Fruit fly (Drosophila melanogaster): ENCODE measurements around the gene CG4461.

DNA sequence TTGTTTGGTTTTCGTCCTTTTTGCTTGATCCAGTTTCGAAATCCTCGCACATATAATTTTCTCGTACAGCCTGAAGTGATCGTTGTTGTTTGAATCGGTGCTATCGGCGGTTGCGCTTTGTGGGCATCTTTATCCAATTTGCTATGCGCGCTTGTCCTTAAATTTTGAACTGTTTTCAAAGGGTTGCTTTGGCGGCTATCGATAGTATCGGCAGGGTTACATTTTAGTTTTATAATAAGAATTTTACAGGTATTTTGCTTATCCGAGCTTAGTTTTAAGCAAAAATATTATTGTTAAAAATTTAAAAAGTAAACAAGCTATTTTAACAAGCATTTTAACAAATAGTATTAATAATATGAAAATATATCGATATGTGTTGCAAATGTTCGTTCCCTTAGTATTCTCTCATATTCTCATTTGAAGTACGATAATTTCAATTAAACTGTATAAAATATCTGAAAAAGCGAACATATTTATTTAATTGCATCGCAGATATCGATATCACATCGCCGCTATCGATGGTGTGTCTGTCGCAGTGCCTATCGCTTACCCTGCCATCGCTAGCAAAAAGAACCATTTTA is 8.3 kb upstream of the CG4461 start, which contains the start of the genes Klp67A and CG4452:
- TF ChIP-seq Eip75B (GFP tag; optimal IDR thresholded peaks at IDR 0.05) (no peak), Eip78C (GFP tag) (peak; percentile 77), salr (GFP tag; optimal IDR thresholded peaks at IDR 0.05) (no peak), Sox14 (GFP tag; optimal IDR thresholded peaks at IDR 0.05) (no peak), lz (GFP tag; optimal IDR thresholded peaks at IDR 0.05) (peak; percentile 38), achi (GFP tag; optimal IDR thresholded peaks at IDR 0.05) (peak; percentile 2), svp (GFP tag) (peak; percentile 64)
